Worm (Caenorhabditis elegans) whole organism, L4/young adult: ENCODE measurements around the gene F49C5.11.

ENCODE experiments used
- W03F9.2 ChIP-seq: fragments of 150-350 bp; optimal IDR thresholded peaks from 2 replicates; lab custom pipeline; 2014; ENCODE audit warnings: missing biosample characterization, missing genetic modification characterization
- dao-5 ChIP-seq: sonication (generic microtip); optimal IDR thresholded peaks from 2 replicates; lab custom pipeline; 2016; ENCODE audit warnings: missing genotype, missing genetic modification characterization, moderate library complexity, missing compliant biosample characterization
- him-1 ChIP-seq: sonication (generic microtip); optimal IDR thresholded peaks from 2 replicates; lab custom pipeline; 2016; ENCODE audit warnings: missing genotype, missing genetic modification reagents, missing genetic modification characterization, missing compliant biosample characterization

DNA sequence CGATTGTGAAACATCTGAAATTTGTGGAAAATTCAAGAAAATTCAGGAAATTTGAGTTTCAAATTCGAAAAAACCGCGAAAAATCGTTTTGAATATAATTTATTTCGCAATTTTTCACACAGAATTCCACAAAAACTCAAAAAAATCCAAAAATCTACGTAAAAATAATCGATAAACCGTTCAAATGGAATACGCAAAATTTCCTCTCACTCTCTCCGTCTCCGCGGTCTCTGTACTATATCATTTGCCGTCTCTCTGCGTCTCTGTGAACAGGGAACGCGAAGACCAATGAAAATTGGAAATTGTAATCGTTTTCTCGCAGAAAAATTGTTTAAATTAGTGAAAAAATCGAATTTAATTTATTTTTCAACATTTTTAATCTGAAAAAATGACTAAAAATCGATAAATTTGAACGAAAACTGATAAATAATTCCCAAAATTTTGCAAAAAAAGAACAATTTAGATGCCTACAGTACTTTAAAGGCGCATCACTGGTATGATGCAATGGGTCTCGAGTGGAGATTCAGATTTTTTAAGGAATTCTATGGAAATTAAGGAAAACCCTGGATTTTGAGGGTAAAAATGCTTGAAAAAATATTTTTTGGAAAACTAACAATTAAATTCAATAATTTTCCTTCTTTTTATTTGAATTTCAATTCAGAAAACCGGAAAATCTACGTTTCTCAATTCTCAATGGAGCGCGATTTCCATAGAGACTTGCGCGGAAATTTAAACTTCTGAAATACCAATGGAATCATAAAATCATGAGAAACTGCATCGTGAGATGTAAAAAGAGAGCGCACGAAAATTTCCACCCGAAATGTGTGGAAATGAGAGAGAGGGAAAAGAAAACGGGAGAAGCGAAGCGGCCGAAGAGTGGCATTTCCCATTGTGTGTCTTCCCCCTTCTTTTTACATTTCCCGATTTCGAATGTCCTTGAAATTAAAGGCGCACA lies 48.3 kb downstream of the F49C5.11 start, which contains the start of the genes ceh-100 and lips-15:
- no peak for TF ChIP-seq dao-5
- TF ChIP-seq W03F9.2 (tag; lab: Kevin White, UChicago): no peak
- no peak for TF ChIP-seq him-1 (tag; lab: Kevin White, UChicago)
